Fruit fly (Drosophila melanogaster) Kc167 (cell line): ENCODE measurements around the gene CG10232.

ENCODE experiments used
- Myc ChIP-seq: fragments of >200 bp; optimal IDR thresholded peaks from 2 replicates; lab custom pipeline; 2017; ENCODE audit warnings: missing external identifiers
- Sin3A ChIP-seq: fragments of >200 bp; optimal IDR thresholded peaks from 2 replicates; lab custom pipeline; 2018; ENCODE audit warnings: missing external identifiers
- h ChIP-seq: fragments of >200 bp; optimal IDR thresholded peaks from 3 replicates; lab custom pipeline; 2018; ENCODE audit warnings: missing external identifiers
- insv ChIP-seq: fragments of >200 bp; optimal IDR thresholded peaks from 3 replicates; lab custom pipeline; 2018; ENCODE audit warnings: missing external identifiers
- psq ChIP-seq: fragments of >200 bp; optimal IDR thresholded peaks from 2 replicates; lab custom pipeline; 2017; ENCODE audit warnings: missing external identifiers
- ttk ChIP-seq: sonication (Bioruptor generic); optimal IDR thresholded peaks from 2 replicates; lab custom pipeline; 2017; ENCODE audit warnings: missing external identifiers

The CG10232 gene

DNA sequence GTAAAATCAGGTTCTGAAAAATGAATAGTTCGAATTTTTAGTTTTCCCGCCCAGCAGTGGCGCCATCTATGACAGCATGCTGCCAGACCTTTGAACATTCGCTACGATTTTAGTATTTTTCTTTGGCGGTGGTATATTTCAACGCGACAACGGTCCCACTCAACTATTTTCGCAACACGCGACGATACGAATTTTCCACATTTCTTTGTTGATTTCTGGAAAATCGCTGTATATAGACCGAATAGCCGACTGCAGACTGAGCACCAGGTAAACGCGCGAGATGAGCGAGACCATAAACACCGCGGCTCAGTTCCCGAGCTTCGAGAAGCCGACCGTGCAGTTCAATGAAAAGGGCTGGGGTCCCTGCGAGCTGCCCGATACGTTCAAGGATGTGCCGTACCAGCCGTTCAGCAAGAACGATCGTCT lies 41.5 kb downstream of the CG10232 start, which contains the start of gene eIF3d1:
TSS of gene eIF3d1 (plus strand) at position 129 of the 426 bp plus-strand sequence.
- TF ChIP-seq ttk (lab: Kevin White, UChicago) = no peak
- TF ChIP-seq h = no peak
- TF ChIP-seq insv (lab: Kevin White, UChicago) = no peak
- no peak for TF ChIP-seq Myc (lab: Kevin White, UChicago)
- no peak for TF ChIP-seq Sin3A (lab: Kevin White, UChicago)
- no peak for TF ChIP-seq psq

DNA sequence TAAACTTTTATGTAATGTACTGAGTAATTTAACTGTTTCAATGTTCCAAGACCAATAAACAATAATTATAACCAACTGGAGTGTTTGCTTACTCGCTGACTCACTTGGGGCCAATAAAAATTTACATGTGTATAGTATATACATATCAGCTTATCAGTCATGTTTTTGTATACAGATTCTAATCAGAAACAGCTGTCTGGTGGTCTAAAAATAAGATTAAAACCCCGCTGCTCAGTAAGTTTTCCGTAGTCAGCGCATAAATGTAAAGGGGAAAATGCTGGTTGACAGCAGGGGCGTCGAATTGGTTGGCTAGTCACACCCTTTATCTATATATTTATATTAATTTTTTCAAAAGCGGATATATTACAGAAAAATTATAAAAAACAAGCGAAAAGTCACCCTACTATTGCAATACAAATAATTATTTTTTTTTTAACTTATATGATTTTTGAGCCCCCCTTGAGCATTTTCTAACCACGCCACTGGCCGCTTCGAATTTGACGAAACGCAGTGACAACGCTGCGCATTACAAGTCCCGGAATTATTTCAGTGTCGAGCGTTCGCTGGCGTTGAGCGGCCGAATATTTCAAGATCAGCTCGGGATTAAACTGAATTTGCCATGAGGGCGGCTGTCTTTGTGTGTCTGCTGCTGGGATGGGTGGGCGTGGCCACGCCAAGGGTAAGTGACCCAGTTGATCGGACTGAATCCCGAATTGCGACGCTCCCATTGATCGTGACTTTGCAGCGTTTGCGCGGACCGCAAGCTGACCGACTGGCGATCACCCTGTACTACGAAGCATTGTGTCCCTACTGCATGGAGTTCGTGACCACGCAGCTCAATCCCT lies 42.9 kb downstream of the CG10232 start, which contains the start of gene GILT2:
TSS of gene GILT2 (plus strand) at position 547 of the 845 bp plus-strand sequence.
- TF ChIP-seq insv (lab: Kevin White, UChicago) (no peak), h (no peak), Myc (lab: Kevin White, UChicago) (no peak), ttk (lab: Kevin White, UChicago) (no peak), psq (no peak), Sin3A (lab: Kevin White, UChicago) (no peak)

DNA sequence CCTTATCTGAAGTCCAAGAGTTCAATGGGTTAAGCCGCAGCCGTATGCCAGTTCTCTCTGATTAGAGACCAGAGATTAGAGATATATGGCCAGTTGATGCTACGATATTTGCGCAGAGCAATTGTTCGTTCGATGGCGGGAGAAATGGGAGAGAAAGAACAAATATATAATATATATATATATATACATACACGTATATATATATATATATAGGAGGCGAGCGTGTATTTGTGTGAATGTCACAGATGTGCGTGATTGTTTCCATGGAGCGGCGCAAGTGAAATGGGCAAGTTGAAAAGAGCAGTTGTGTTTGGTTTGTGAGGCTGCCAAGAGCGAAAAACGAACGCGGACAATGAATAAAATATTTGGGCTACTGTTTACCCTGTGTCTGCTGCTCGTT lies 44.4 kb downstream of the CG10232 start, which contains the start of gene GILT3:
TSS of gene GILT3 (plus strand) at position 301 of the 400 bp plus-strand sequence.
- no peak for TF ChIP-seq h
- no peak for TF ChIP-seq psq
- no peak for TF ChIP-seq insv (lab: Kevin White, UChicago)
- no peak for TF ChIP-seq Myc (lab: Kevin White, UChicago)
- no peak for TF ChIP-seq Sin3A (lab: Kevin White, UChicago)

DNA sequence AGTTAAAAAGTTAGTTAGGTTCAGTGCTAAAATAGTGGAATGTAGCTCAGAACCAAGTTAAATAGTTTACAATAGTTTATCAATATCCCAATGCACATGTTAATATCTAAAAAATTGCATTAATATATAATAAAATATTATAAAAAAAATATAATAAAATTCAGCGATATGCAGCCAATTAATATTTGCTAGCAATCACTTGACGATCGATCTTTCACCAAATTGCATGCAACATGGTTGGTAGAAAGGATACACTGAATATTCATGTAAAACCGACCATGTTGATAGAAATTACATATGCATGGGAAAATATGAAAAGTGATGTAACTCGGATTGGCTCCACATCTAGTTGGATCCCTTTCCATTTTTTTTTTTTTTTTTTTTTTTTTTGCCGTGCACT lies 45.8 kb downstream of the CG10232 start:
- no peak for TF ChIP-seq psq
- TF ChIP-seq h = no peak
- TF ChIP-seq ttk (lab: Kevin White, UChicago) = no peak
- TF ChIP-seq Sin3A (lab: Kevin White, UChicago) = no peak
- TF ChIP-seq Myc (lab: Kevin White, UChicago) = no peak
- no peak for TF ChIP-seq insv (lab: Kevin White, UChicago)

DNA sequence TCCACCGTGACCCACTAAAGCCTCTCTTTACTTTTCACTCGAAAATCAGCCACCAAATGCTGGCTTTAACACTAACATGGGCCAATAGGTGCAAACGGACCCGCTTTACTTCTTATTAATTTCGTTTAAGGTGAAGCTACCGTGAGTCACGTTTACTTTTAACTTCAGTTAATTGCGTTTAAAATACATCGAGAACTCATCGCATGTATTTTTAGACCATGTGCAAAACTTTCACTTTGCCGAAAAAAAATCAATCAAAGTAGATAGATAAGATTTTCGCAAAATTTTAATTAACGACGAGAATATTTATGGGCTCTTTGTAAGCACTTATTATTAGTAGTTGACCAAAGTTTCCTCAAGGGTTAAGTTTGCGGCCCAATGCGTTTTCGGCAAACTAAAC lies 47.1 kb downstream of the CG10232 start:
- TF ChIP-seq Myc (lab: Kevin White, UChicago) (no peak), Sin3A (lab: Kevin White, UChicago) (no peak), psq (no peak), insv (lab: Kevin White, UChicago) (no peak), h (no peak), ttk (lab: Kevin White, UChicago) (no peak)

DNA sequence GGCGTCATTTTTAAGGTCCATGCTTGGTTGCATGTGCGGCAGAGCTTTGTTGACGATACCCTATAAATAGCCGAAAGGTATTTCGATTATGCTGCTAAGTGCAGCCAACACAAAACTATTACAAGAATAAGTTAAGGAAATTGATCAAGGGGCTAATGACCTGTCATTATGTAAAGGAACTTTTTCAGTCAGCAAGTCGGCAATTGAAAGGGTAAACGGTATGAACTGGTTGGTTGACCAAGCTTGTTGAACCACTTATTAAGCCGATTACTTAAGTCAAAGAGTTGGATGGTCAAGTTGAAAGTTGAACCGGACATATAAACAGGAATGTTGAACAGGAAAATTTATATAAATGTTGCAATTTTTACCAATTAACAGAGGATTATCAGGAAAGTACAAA lies 48.3 kb downstream of the CG10232 start:
- TF ChIP-seq h (no peak), insv (lab: Kevin White, UChicago) (no peak), Myc (lab: Kevin White, UChicago) (no peak), psq (no peak), Sin3A (lab: Kevin White, UChicago) (no peak), ttk (lab: Kevin White, UChicago) (no peak)

DNA sequence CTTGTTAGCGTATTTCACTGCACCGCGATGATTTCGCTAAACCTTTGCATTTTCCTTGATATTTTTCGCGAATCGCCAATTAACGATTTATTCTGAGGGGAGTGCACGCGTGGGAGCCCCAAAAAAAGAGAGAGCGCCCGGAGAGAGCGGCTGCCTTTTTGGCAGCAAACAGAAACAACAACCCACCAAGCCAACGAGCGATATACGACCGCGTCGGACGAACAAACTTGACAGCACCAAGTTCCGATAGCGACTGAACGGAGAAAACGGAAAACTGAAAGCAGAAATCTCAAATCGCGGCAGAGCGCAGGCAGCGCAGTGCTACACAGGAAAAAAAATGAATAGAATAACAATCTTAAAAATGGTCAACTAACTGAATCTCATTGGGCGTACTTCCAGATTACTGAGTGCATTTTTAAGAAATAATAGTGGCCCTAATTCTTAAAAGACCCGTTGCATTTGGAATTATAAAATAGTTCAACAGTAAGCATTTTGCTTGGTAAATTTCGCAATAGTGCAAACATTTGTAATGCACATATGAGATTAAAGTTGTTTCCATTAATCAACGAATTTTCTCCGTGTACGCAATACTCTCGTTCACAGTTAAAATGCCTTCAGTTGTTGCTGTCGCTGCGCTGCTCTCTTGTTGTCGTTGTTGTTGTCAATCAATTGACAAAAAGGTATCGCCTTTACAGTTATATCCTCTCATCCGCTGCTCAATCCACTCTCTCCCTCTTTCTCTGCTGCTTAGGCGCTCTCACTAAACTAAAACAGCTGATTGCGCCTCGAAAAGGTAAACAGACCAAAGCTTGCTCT lies 51.8 kb downstream of the CG10232 start, which contains the start of gene CG31145:
TSS of gene CG31145 (minus strand) at position 259 of the 816 bp plus-strand sequence.
- TF ChIP-seq Sin3A (lab: Kevin White, UChicago) (no peak), psq (no peak), h (no peak), Myc (lab: Kevin White, UChicago) (no peak), ttk (lab: Kevin White, UChicago) (no peak), insv (lab: Kevin White, UChicago) (no peak)
